Comparison of ENCODE assay signal across 6 fruit fly cellular contexts in genomic region chr2L:20066233-20066650, dm6.
TF ChIP-seq lines count a peak whose summit lies in the region.

Gene bwa, plus strand, starts transcription at chr2L:20066391.

- TF ChIP-seq CTCF in S2 (optimal IDR thresholded peaks at IDR 0.05; lab: Kevin White, UChicago) = peak; percentile 49 to 50
- TF ChIP-seq CTCF in whole organism, embryonic (GFP tag; optimal IDR thresholded peaks at IDR 0.05; lab: Kevin White, UChicago) = peak; percentile 75

TF ChIP-seq in whole organism, adult, 20 proteins besides CTCF, POLR2A, EP300 and RAD21:
- TF ChIP-seq kay (GFP tag; lab: Kevin White, UChicago; ENCODE audit: borderline replicate concordance) = no peak
- peak; percentile 83 for TF ChIP-seq ovo (GFP tag; optimal IDR thresholded peaks at IDR 0.05; lab: Kevin White, UChicago)
- no peak for TF ChIP-seq CG11617 (GFP tag; optimal IDR thresholded peaks at IDR 0.05; lab: Kevin White, UChicago)
- peak; percentile 1 for TF ChIP-seq CG14711 (tag; optimal IDR thresholded peaks at IDR 0.05; lab: Kevin White, UChicago)
- TF ChIP-seq cic (GFP tag; optimal IDR thresholded peaks at IDR 0.05; lab: Kevin White, UChicago) = peak; percentile 28
- TF ChIP-seq CG33017 (tag; optimal IDR thresholded peaks at IDR 0.05; lab: Kevin White, UChicago) = peak; percentile 12
- no peak for TF ChIP-seq CG1620 (GFP tag; optimal IDR thresholded peaks at IDR 0.05; lab: Kevin White, UChicago)
- peak; percentile 14 for TF ChIP-seq Mnt (GFP tag; optimal IDR thresholded peaks at IDR 0.05; lab: Kevin White, UChicago)
- TF ChIP-seq CG7101 (tag; optimal IDR thresholded peaks at IDR 0.05; lab: Kevin White, UChicago) = no peak
- no peak for TF ChIP-seq tj (GFP tag; optimal IDR thresholded peaks at IDR 0.05; lab: Kevin White, UChicago)
- no peak for TF ChIP-seq bab1 (GFP tag; optimal IDR thresholded peaks at IDR 0.05; lab: Kevin White, UChicago)
TF ChIP-seq in whole organism, adult: peak in this region for 5.

TF ChIP-seq in whole organism, embryonic, 481 proteins besides CTCF, POLR2A, EP300 and RAD21 (continues in another document):
- TF ChIP-seq danr (GFP tag; IDR thresholded peaks at IDR 0.05; lab: Robert Waterston, UW) (no peak), BEAF-32 (GFP tag; optimal IDR thresholded peaks at IDR 0.05; lab: Kevin White, UChicago) (peak; percentile 44), gro (GFP tag; optimal IDR thresholded peaks at IDR 0.05; lab: Kevin White, UChicago) (peak; percentile 41), kah (GFP tag; optimal IDR thresholded peaks at IDR 0.05; lab: Kevin White, UChicago) (no peak), CG18011 (GFP tag; optimal IDR thresholded peaks at IDR 0.05; lab: Kevin White, UChicago) (no peak), Bgb (GFP tag; IDR thresholded peaks at IDR 0.05; lab: Robert Waterston, UW; ENCODE audit: partially characterized antibody) (peak; percentile 29; the same call in 1 of the 2 replicates), unc-4 (GFP tag; IDR thresholded peaks at IDR 0.05; lab: Robert Waterston, UW; ENCODE audit: partially characterized antibody) (no peak; the same call in 1 of the 2 replicates), CG17612 (GFP tag; IDR thresholded peaks at IDR 0.05; lab: Robert Waterston, UW) (no peak), CG15073 (GFP tag; optimal IDR thresholded peaks at IDR 0.05; lab: Kevin White, UChicago) (no peak), Awh (GFP tag; IDR thresholded peaks at IDR 0.05; lab: Robert Waterston, UW) (no peak), zfh2 (GFP tag; optimal IDR thresholded peaks at IDR 0.05; lab: Kevin White, UChicago) (no peak), Hand (GFP tag; optimal IDR thresholded peaks at IDR 0.05; lab: Kevin White, UChicago) (no peak), CG9797 (GFP tag; optimal IDR thresholded peaks at IDR 0.05; lab: Kevin White, UChicago) (peak; percentile 88), CG32772 (GFP tag; IDR thresholded peaks at IDR 0.05; lab: Robert Waterston, UW) (no peak), chn (GFP tag; optimal IDR thresholded peaks at IDR 0.05; lab: Kevin White, UChicago) (no peak), sd (tag; optimal IDR thresholded peaks at IDR 0.05; lab: Kevin White, UChicago) (no peak), Antp (GFP tag; optimal IDR thresholded peaks at IDR 0.05; lab: Kevin White, UChicago) (no peak), Tbp (GFP tag; optimal IDR thresholded peaks at IDR 0.05; lab: Kevin White, UChicago) (no peak), HmgZ (tag; optimal IDR thresholded peaks at IDR 0.05; lab: Kevin White, UChicago) (no peak), H15 (GFP tag; IDR thresholded peaks at IDR 0.05; lab: Robert Waterston, UW) (no peak)

TF ChIP-seq in whole organism, prepupa, 60 proteins besides CTCF, POLR2A, EP300 and RAD21 (continues in another document):
- no peak for TF ChIP-seq salr (GFP tag; optimal IDR thresholded peaks at IDR 0.05; lab: Kevin White, UChicago)
- peak; percentile 47 for TF ChIP-seq fkh (GFP tag; optimal IDR thresholded peaks at IDR 0.05; lab: Kevin White, UChicago)
- peak; percentile 29 for TF ChIP-seq CG3919 (GFP tag; optimal IDR thresholded peaks at IDR 0.05; lab: Kevin White, UChicago)
- TF ChIP-seq net (GFP tag; optimal IDR thresholded peaks at IDR 0.05; lab: Kevin White, UChicago) = no peak
- TF ChIP-seq Sox102F (GFP tag; optimal IDR thresholded peaks at IDR 0.05; lab: Kevin White, UChicago) = no peak
- no peak for TF ChIP-seq Smox (GFP tag; optimal IDR thresholded peaks at IDR 0.05; lab: Kevin White, UChicago)
- no peak for TF ChIP-seq Eip93F (GFP tag; optimal IDR thresholded peaks at IDR 0.05; lab: Kevin White, UChicago)
- TF ChIP-seq svp (GFP tag; lab: Kevin White, UChicago) = no peak
- no peak for TF ChIP-seq CG6792 (GFP tag; optimal IDR thresholded peaks at IDR 0.05; lab: Kevin White, UChicago)
- TF ChIP-seq CG1621 (tag; optimal IDR thresholded peaks at IDR 0.05; lab: Kevin White, UChicago) = no peak
- TF ChIP-seq CG4318 (GFP tag; optimal IDR thresholded peaks at IDR 0.05; lab: Kevin White, UChicago) = no peak
- no peak for TF ChIP-seq CG8319 (GFP tag; optimal IDR thresholded peaks at IDR 0.05; lab: Kevin White, UChicago)
- TF ChIP-seq Gug (GFP tag; IDR thresholded peaks at IDR 0.05; lab: Robert Waterston, UW) = no peak
- TF ChIP-seq vri (GFP tag; optimal IDR thresholded peaks at IDR 0.05; lab: Kevin White, UChicago) = no peak
- no peak for TF ChIP-seq Sox15 (GFP tag; optimal IDR thresholded peaks at IDR 0.05; lab: Kevin White, UChicago)
- peak; percentile 43 to 52 for TF ChIP-seq ss (GFP tag; optimal IDR thresholded peaks at IDR 0.05; lab: Kevin White, UChicago)
- no peak for TF ChIP-seq CG7368 (GFP tag; optimal IDR thresholded peaks at IDR 0.05; lab: Kevin White, UChicago)
- no peak for TF ChIP-seq Eip75B (GFP tag; optimal IDR thresholded peaks at IDR 0.05; lab: Kevin White, UChicago)
- no peak for TF ChIP-seq CG31627 (GFP tag; optimal IDR thresholded peaks at IDR 0.05; lab: Kevin White, UChicago)
- TF ChIP-seq fd85E (GFP tag; optimal IDR thresholded peaks at IDR 0.05; lab: Kevin White, UChicago) = no peak
- TF ChIP-seq topi (GFP tag; optimal IDR thresholded peaks at IDR 0.05; lab: Kevin White, UChicago) = no peak
- no peak for TF ChIP-seq CG11294 (GFP tag; IDR thresholded peaks at IDR 0.05; lab: Robert Waterston, UW)
- no peak for TF ChIP-seq Blimp-1 (GFP tag; optimal IDR thresholded peaks at IDR 0.05; lab: Kevin White, UChicago)

TF ChIP-seq in whole organism, pupa, 21 proteins besides CTCF, POLR2A, EP300 and RAD21:
- TF ChIP-seq EcR (GFP tag; optimal IDR thresholded peaks at IDR 0.05; lab: Kevin White, UChicago) (peak; percentile 13), gl (tag; optimal IDR thresholded peaks at IDR 0.05; lab: Kevin White, UChicago) (peak; percentile 19), CG4496 (GFP tag; IDR thresholded peaks at IDR 0.05; lab: Robert Waterston, UW) (no peak), fd96Ca (GFP tag; IDR thresholded peaks at IDR 0.05; lab: Robert Waterston, UW) (peak; percentile 36; the same call in 1 of the 3 replicates)
TF ChIP-seq in whole organism, pupa: peak in this region for 3.

TF ChIP-seq in whole organism, wandering third instar larva, 38 proteins besides CTCF, POLR2A, EP300 and RAD21:
- TF ChIP-seq usp (GFP tag; optimal IDR thresholded peaks at IDR 0.05; lab: Kevin White, UChicago) (no peak), Sp1 (GFP tag; optimal IDR thresholded peaks at IDR 0.05; lab: Kevin White, UChicago) (no peak), tai (GFP tag; optimal IDR thresholded peaks at IDR 0.05; lab: Kevin White, UChicago) (no peak), dl (GFP tag; optimal IDR thresholded peaks at IDR 0.05; lab: Kevin White, UChicago; ENCODE audit: insufficient read depth in 1 of 2, partially characterized antibody in 2 of 2) (no peak), Dfd (GFP tag; optimal IDR thresholded peaks at IDR 0.05; lab: Kevin White, UChicago) (no peak), Mio (GFP tag; optimal IDR thresholded peaks at IDR 0.05; lab: Kevin White, UChicago) (no peak), brk (GFP tag; optimal IDR thresholded peaks at IDR 0.05; lab: Kevin White, UChicago) (no peak), woc (GFP tag; optimal IDR thresholded peaks at IDR 0.05; lab: Kevin White, UChicago) (no peak), Abd-B (GFP tag; optimal IDR thresholded peaks at IDR 0.05; lab: Kevin White, UChicago) (no peak), dsf (GFP tag; optimal IDR thresholded peaks at IDR 0.05; lab: Kevin White, UChicago; ENCODE audit: borderline replicate concordance) (no peak), h (GFP tag; optimal IDR thresholded peaks at IDR 0.05; lab: Kevin White, UChicago) (peak; percentile 5), fru (GFP tag; optimal IDR thresholded peaks at IDR 0.05; lab: Kevin White, UChicago) (no peak), Hr78 (GFP tag; optimal IDR thresholded peaks at IDR 0.05; lab: Kevin White, UChicago) (no peak), Hnf4 (GFP tag; optimal IDR thresholded peaks at IDR 0.05; lab: Kevin White, UChicago) (no peak), CG9705 (GFP tag; optimal IDR thresholded peaks at IDR 0.05; lab: Kevin White, UChicago) (no peak), Hr83 (GFP tag; optimal IDR thresholded peaks at IDR 0.05; lab: Kevin White, UChicago; ENCODE audit: poor library complexity, severe bottlenecking) (no peak), N (GFP tag; optimal IDR thresholded peaks at IDR 0.05; lab: Kevin White, UChicago) (no peak), br (GFP tag; optimal IDR thresholded peaks at IDR 0.05; lab: Kevin White, UChicago) (no peak), Jra (GFP tag; optimal IDR thresholded peaks at IDR 0.05; lab: Kevin White, UChicago) (no peak), dmrt93B (GFP tag; optimal IDR thresholded peaks at IDR 0.05; lab: Kevin White, UChicago) (no peak), OdsH (GFP tag; optimal IDR thresholded peaks at IDR 0.05; lab: Kevin White, UChicago) (no peak), rgr (GFP tag; optimal IDR thresholded peaks at IDR 0.05; lab: Kevin White, UChicago) (peak; percentile 5), foxo (GFP tag; optimal IDR thresholded peaks at IDR 0.05; lab: Kevin White, UChicago) (no peak), GATAd (GFP tag; optimal IDR thresholded peaks at IDR 0.05; lab: Kevin White, UChicago) (no peak), Rel (GFP tag; optimal IDR thresholded peaks at IDR 0.05; lab: Kevin White, UChicago) (no peak), Rel (tag; optimal IDR thresholded peaks at IDR 0.05; lab: Kevin White, UChicago) (peak; percentile 98)
TF ChIP-seq in whole organism, wandering third instar larva: peak in this region for 3.
